Fruit fly (Drosophila melanogaster) whole organism, embryonic: ENCODE data around the gene CG9372.
A peak's percentile ranks its signal among the peaks of the same experiment; 100 is the strongest.

Experiments
- Antp ChIP-seq: fragments of 200-800 bp; sonication (Bioruptor generic); optimal IDR thresholded peaks from 3 replicates; lab custom pipeline; 2016; ENCODE audit warnings: missing biosample characterization, missing genetic modification characterization
- BtbVII ChIP-seq: fragments of 200-800 bp; sonication (Bioruptor generic); optimal IDR thresholded peaks from 3 replicates; lab custom pipeline; 2017; ENCODE audit warnings: missing biosample characterization, mild to moderate bottlenecking, missing genetic modification characterization
- CG10209 ChIP-seq: fragments of 200-800 bp; sonication (Bioruptor generic); optimal IDR thresholded peaks from 3 replicates; lab custom pipeline; 2017; ENCODE audit warnings: missing biosample characterization, mild to moderate bottlenecking, missing genetic modification characterization, missing genetic modification reagents
- CG10462 ChIP-seq: fragments of 200-800 bp; sonication (Bioruptor generic); optimal IDR thresholded peaks from 2 replicates; lab custom pipeline; 2016; ENCODE audit warnings: missing biosample characterization, missing genetic modification characterization
- CG10565 ChIP-seq: fragments of 200-800 bp; sonication (Bioruptor generic); optimal IDR thresholded peaks from 3 replicates; lab custom pipeline; 2016; ENCODE audit warnings: missing biosample characterization, mild to moderate bottlenecking, missing genetic modification characterization
- CG1233 ChIP-seq: fragments of 200-800 bp; sonication (Bioruptor generic); optimal IDR thresholded peaks from 4 replicates; lab custom pipeline; 2018; ENCODE audit warnings: missing biosample characterization, mild to moderate bottlenecking, missing genetic modification characterization
- CG14014 ChIP-seq: fragments of 200-800 bp; sonication (Bioruptor generic); IDR thresholded peaks from 2 replicates; pipeline ENCODE4 v1.3.6; 2022; ENCODE audit warnings: missing biosample characterization, missing genetic modification characterization
- CG14710 ChIP-seq: fragments of 200-800 bp; sonication (Bioruptor generic); optimal IDR thresholded peaks from 3 replicates; lab custom pipeline; 2019; ENCODE audit warnings: missing biosample characterization, mild to moderate bottlenecking, missing genetic modification characterization, moderate library complexity
- CG15601 ChIP-seq: fragments of 200-800 bp; sonication (Bioruptor generic); optimal IDR thresholded peaks from 3 replicates; lab custom pipeline; 2019; ENCODE audit warnings: missing biosample characterization, mild to moderate bottlenecking, missing genetic modification characterization, moderate library complexity
- CG15696 ChIP-seq: fragments of 200-800 bp; sonication (Bioruptor generic); optimal IDR thresholded peaks from 2 replicates; lab custom pipeline; 2019; ENCODE audit warnings: missing biosample characterization, mild to moderate bottlenecking, missing genetic modification characterization, moderate library complexity
- CG18619 ChIP-seq: fragments of 200-800 bp; sonication (Bioruptor generic); optimal IDR thresholded peaks from 3 replicates; lab custom pipeline; 2017; ENCODE audit warnings: missing biosample characterization, mild to moderate bottlenecking, missing genetic modification characterization
- CG18764 ChIP-seq: fragments of 200-800 bp; sonication (Bioruptor generic); optimal IDR thresholded peaks from 3 replicates; lab custom pipeline; 2016; ENCODE audit warnings: missing biosample characterization, missing genetic modification characterization
- CG30403 ChIP-seq: fragments of 200-800 bp; sonication (Bioruptor generic); optimal IDR thresholded peaks from 3 replicates; lab custom pipeline; 2016; ENCODE audit warnings: missing biosample characterization, missing genetic modification characterization
- CG34422 ChIP-seq: fragments of 200-800 bp; sonication (Bioruptor generic); IDR thresholded peaks from 3 replicates; pipeline ENCODE4 v1.3.6; 2022; ENCODE audit warnings: missing biosample characterization, missing genetic modification characterization
- CG4360 ChIP-seq: fragments of 200-800 bp; sonication (Bioruptor generic); IDR thresholded peaks from 2 replicates; pipeline ENCODE4 v1.3.6; 2022; ENCODE audit warnings: missing biosample characterization, missing genetic modification characterization
- CG5180 ChIP-seq: fragments of 200-800 bp; sonication (Bioruptor generic); optimal IDR thresholded peaks from 3 replicates; lab custom pipeline; 2017; ENCODE audit warnings: missing biosample characterization, missing genetic modification characterization, mild to moderate bottlenecking, moderate library complexity, missing genetic modification reagents
- CG6175 ChIP-seq: fragments of 200-800 bp; sonication (Bioruptor generic); IDR thresholded peaks from 3 replicates; pipeline ENCODE4 v1.3.6; 2022; ENCODE audit warnings: missing biosample characterization, missing genetic modification characterization
- CG6254 ChIP-seq: fragments of 200-800 bp; sonication (Bioruptor generic); optimal IDR thresholded peaks from 3 replicates; lab custom pipeline; 2017; ENCODE audit warnings: mild to moderate bottlenecking, missing biosample characterization, missing genetic modification reagents, missing genetic modification characterization
- CG6689 ChIP-seq: fragments of 200-800 bp; sonication (Bioruptor generic); IDR thresholded peaks from 2 replicates; pipeline ENCODE4 v1.3.6; 2022; ENCODE audit warnings: missing biosample characterization, missing genetic modification characterization
- CG7786 ChIP-seq: fragments of 200-800 bp; sonication (Bioruptor generic); optimal IDR thresholded peaks from 2 replicates; lab custom pipeline; 2016; ENCODE audit warnings: missing biosample characterization, missing genetic modification characterization
- CG9609 ChIP-seq: fragments of 200-800 bp; sonication (Bioruptor generic); optimal IDR thresholded peaks from 3 replicates; lab custom pipeline; 2016; ENCODE audit warnings: missing biosample characterization, missing genetic modification characterization
- CG9797 ChIP-seq: fragments of 200-800 bp; sonication (Bioruptor generic); optimal IDR thresholded peaks from 3 replicates; lab custom pipeline; 2018; ENCODE audit warnings: missing biosample characterization, mild to moderate bottlenecking, missing genetic modification characterization
- CkIIα-i1 ChIP-seq: fragments of 200-800 bp; sonication (Bioruptor generic); IDR thresholded peaks from 2 replicates; pipeline ENCODE4 v1.3.6; 2022; ENCODE audit warnings: missing biosample characterization, missing genetic modification characterization
- Hsf ChIP-seq: fragments of 200-800 bp; sonication (Bioruptor generic); optimal IDR thresholded peaks from 3 replicates; lab custom pipeline; 2016; ENCODE audit warnings: missing biosample characterization, missing genetic modification characterization
- Mrtf ChIP-seq: fragments of 200-800 bp; sonication (Bioruptor generic); IDR thresholded peaks from 3 replicates; pipeline ENCODE4 v1.3.6; 2022; ENCODE audit warnings: missing biosample characterization, missing genetic modification characterization
- Nf-YB ChIP-seq: fragments of 200-800 bp; sonication (Bioruptor generic); optimal IDR thresholded peaks from 3 replicates; lab custom pipeline; 2019; ENCODE audit warnings: missing biosample characterization, mild to moderate bottlenecking, missing genetic modification characterization, moderate library complexity
- Sry-δ ChIP-seq: fragments of 200-800 bp; sonication (Bioruptor generic); optimal IDR thresholded peaks from 2 replicates; lab custom pipeline; 2016; ENCODE audit warnings: missing biosample characterization, missing genetic modification characterization
- Taf1 ChIP-seq: fragments of 200-800 bp; sonication (Bioruptor generic); IDR thresholded peaks from 2 replicates; pipeline ENCODE4 v1.3.6; 2022; ENCODE audit warnings: missing biosample characterization, missing genetic modification characterization
- ase ChIP-seq: fragments of 200-800 bp; sonication (Bioruptor generic); IDR thresholded peaks from 3 replicates; pipeline ENCODE4 v1.3.6; 2022; ENCODE audit warnings: missing biosample characterization, missing genetic modification characterization
- btn ChIP-seq: fragments of 200-800 bp; sonication (Bioruptor generic); optimal IDR thresholded peaks from 2 replicates; lab custom pipeline; 2016; ENCODE audit warnings: missing biosample characterization, missing genetic modification characterization
- chm ChIP-seq: fragments of 200-800 bp; sonication (Bioruptor generic); IDR thresholded peaks from 2 replicates; pipeline ENCODE4 v1.3.6; 2022; ENCODE audit warnings: missing biosample characterization, missing genetic modification characterization
- crc ChIP-seq: fragments of 200-800 bp; sonication (Bioruptor generic); optimal IDR thresholded peaks from 2 replicates; lab custom pipeline; 2016; ENCODE audit warnings: missing biosample characterization, missing genetic modification characterization
- da ChIP-seq: fragments of 200-800 bp; sonication (Bioruptor generic); optimal IDR thresholded peaks from 2 replicates; lab custom pipeline; 2016; ENCODE audit warnings: missing biosample characterization, missing genetic modification characterization
- emc ChIP-seq: fragments of 200-800 bp; sonication (Bioruptor generic); optimal IDR thresholded peaks from 2 replicates; lab custom pipeline; 2016; ENCODE audit warnings: missing biosample characterization, missing genetic modification characterization
- ems ChIP-seq: fragments of 200-800 bp; sonication (Bioruptor generic); optimal IDR thresholded peaks from 3 replicates; lab custom pipeline; 2016; ENCODE audit warnings: missing biosample characterization, missing genetic modification characterization
- eyg ChIP-seq: fragments of 200-800 bp; sonication (Bioruptor generic); optimal IDR thresholded peaks from 3 replicates; lab custom pipeline; 2016; ENCODE audit warnings: missing biosample characterization, missing genetic modification characterization
- gcm ChIP-seq: fragments of 200-800 bp; sonication (Bioruptor generic); optimal IDR thresholded peaks from 2 replicates; lab custom pipeline; 2019; ENCODE audit warnings: missing biosample characterization, mild to moderate bottlenecking, missing genetic modification characterization, moderate library complexity
- gem ChIP-seq: fragments of 200-800 bp; sonication (Bioruptor generic); optimal IDR thresholded peaks from 2 replicates; lab custom pipeline; 2019; ENCODE audit warnings: missing biosample characterization, mild to moderate bottlenecking, missing genetic modification characterization, moderate library complexity
- luna ChIP-seq: fragments of 200-800 bp; sonication (Bioruptor generic); optimal IDR thresholded peaks from 2 replicates; lab custom pipeline; 2016; ENCODE audit warnings: missing biosample characterization, missing genetic modification characterization
- mld ChIP-seq: fragments of 200-800 bp; sonication (Bioruptor generic); IDR thresholded peaks from 3 replicates; pipeline ENCODE4 v1.3.6; 2022; ENCODE audit warnings: missing biosample characterization, missing genetic modification characterization; ENCODE audit not compliant: partially characterized antibody
- nerfin-1 ChIP-seq: fragments of 200-800 bp; sonication (Bioruptor generic); optimal IDR thresholded peaks from 3 replicates; lab custom pipeline; 2019; ENCODE audit warnings: missing biosample characterization, mild to moderate bottlenecking, missing genetic modification characterization, moderate library complexity
- sc ChIP-seq, 3 experiments: fragments of >200 bp in 2 of 3; fragments of 200-800 bp in 1 of 3; sonication (Bioruptor generic) in 1 of 3; optimal IDR thresholded peaks; 2 replicates in 2 of 3; 3 replicates in 1 of 3; lab custom pipeline; 2017; ENCODE audit warnings: mild to moderate bottlenecking in 1 of 3, missing biosample characterization in 1 of 3, missing genetic modification characterization in 1 of 3, missing genetic modification reagents in 1 of 3
- seq ChIP-seq: fragments of 200-800 bp; sonication (Bioruptor generic); IDR thresholded peaks from 2 replicates; pipeline ENCODE4 v1.3.6; 2022; ENCODE audit warnings: missing biosample characterization, missing genetic modification characterization
- slp2 ChIP-seq: fragments of 200-800 bp; sonication (Bioruptor generic); optimal IDR thresholded peaks from 2 replicates; lab custom pipeline; 2016; ENCODE audit warnings: missing biosample characterization, missing genetic modification characterization
- sna ChIP-seq: fragments of 200-800 bp; sonication (Bioruptor generic); IDR thresholded peaks from 2 replicates; pipeline ENCODE4 v1.3.6; 2022; ENCODE audit warnings: missing biosample characterization, missing genetic modification characterization; ENCODE audit not compliant: partially characterized antibody
- sug ChIP-seq: fragments of 200-800 bp; optimal IDR thresholded peaks from 2 replicates; lab custom pipeline; 2019; ENCODE audit warnings: missing biosample characterization, mild to moderate bottlenecking, missing genetic modification characterization, moderate library complexity
- tup ChIP-seq: fragments of 200-800 bp; sonication (Bioruptor generic); optimal IDR thresholded peaks from 2 replicates; lab custom pipeline; 2016; ENCODE audit warnings: missing biosample characterization, mild to moderate bottlenecking, missing genetic modification characterization, moderate library complexity
- twi ChIP-seq: fragments of 200-800 bp; optimal IDR thresholded peaks from 2 replicates; lab custom pipeline; 2019; ENCODE audit warnings: missing biosample characterization, mild to moderate bottlenecking, missing genetic modification characterization, moderate library complexity
- zen2 ChIP-seq: fragments of 200-800 bp; sonication (Bioruptor generic); IDR thresholded peaks from 3 replicates; pipeline ENCODE4 v1.3.6; 2022; ENCODE audit warnings: missing biosample characterization, missing genetic modification characterization; ENCODE audit not compliant: partially characterized antibody

The CG9372 gene

dm6 chr3L:19612172-19612571 is 6.2 kb downstream of the CG9372 start, which contains the start of the genes Lon and PIG-F (continued):
- TF ChIP-seq sna (GFP tag; lab: Robert Waterston, UW) = peak; percentile 62; the same call in 1 of the 2 replicates
- peak; percentile 98 for TF ChIP-seq ase
- peak; percentile 97 for TF ChIP-seq CG7786 (GFP tag; lab: Kevin White, UChicago)
- peak; percentile 98 for TF ChIP-seq CG15601
- TF ChIP-seq Mrtf = peak; percentile 98
- TF ChIP-seq CG4360 = peak; percentile 81
- TF ChIP-seq CG18764 (GFP tag; lab: Kevin White, UChicago) = peak; percentile 98
- peak; percentile 100 for TF ChIP-seq CG30403 (GFP tag; lab: Kevin White, UChicago)
- peak; percentile 94 for TF ChIP-seq crc (GFP tag; lab: Kevin White, UChicago)
- TF ChIP-seq CG9609 = peak; percentile 98
- TF ChIP-seq CG18619 (GFP tag; lab: Kevin White, UChicago) = peak; percentile 99
- peak; percentile 99 for TF ChIP-seq gcm (GFP tag; lab: Kevin White, UChicago)
- TF ChIP-seq Hsf = peak; percentile 99
- TF ChIP-seq eyg (GFP tag; lab: Kevin White, UChicago) = peak; percentile 94
- TF ChIP-seq CG10565 (GFP tag; lab: Kevin White, UChicago) = peak; percentile 96
- peak; percentile 95 for TF ChIP-seq emc
- peak; percentile 100 for TF ChIP-seq CG15696 (tag; lab: Kevin White, UChicago)
- peak; percentile 95 for TF ChIP-seq luna (GFP tag; lab: Kevin White, UChicago)
- TF ChIP-seq CG14014 = peak; percentile 99
- TF ChIP-seq tup = peak; percentile 99
- peak; percentile 94 for TF ChIP-seq chm (GFP tag; lab: Robert Waterston, UW)
- TF ChIP-seq nerfin-1 = peak; percentile 99
- peak; percentile 77 for TF ChIP-seq Sry-δ (GFP tag; lab: Kevin White, UChicago)
- peak; percentile 97 for TF ChIP-seq CG6254 (GFP tag; lab: Kevin White, UChicago)
- TF ChIP-seq twi (tag; lab: Kevin White, UChicago) = peak; percentile 99
- peak; percentile 98 for TF ChIP-seq slp2
- no peak for TF ChIP-seq zen2
- TF ChIP-seq CG34422 (GFP tag; lab: Robert Waterston, UW) = peak; percentile 99
- TF ChIP-seq CkIIα-i1 (GFP tag; lab: Robert Waterston, UW) = peak; percentile 89
- TF ChIP-seq CG5180 = peak; percentile 92
- no peak for TF ChIP-seq sc (optimal IDR thresholded peaks at IDR 0.05; lab: Kevin White, UChicago)
- peak; percentile 99 for TF ChIP-seq sc (GFP tag; optimal IDR thresholded peaks at IDR 0.05; lab: Kevin White, UChicago)
- peak; percentile 99 for TF ChIP-seq CG14710 (tag; lab: Kevin White, UChicago)
- TF ChIP-seq Antp (GFP tag; lab: Kevin White, UChicago) = peak; percentile 98
- TF ChIP-seq btn (GFP tag; lab: Kevin White, UChicago) = peak; percentile 89
- TF ChIP-seq CG10209 (GFP tag; lab: Kevin White, UChicago) = peak; percentile 99
- peak; percentile 99 for TF ChIP-seq CG10462 (GFP tag; lab: Kevin White, UChicago)
- peak; percentile 99 for TF ChIP-seq BtbVII (GFP tag; lab: Kevin White, UChicago)
- TF ChIP-seq mld (GFP tag; lab: Robert Waterston, UW) = 0 out of 3 replicates have a peak, but pooled peaks have one; percentile 15
- TF ChIP-seq Taf1 = peak; percentile 97
- peak; percentile 99 for TF ChIP-seq CG6689 (GFP tag; lab: Robert Waterston, UW)
- TF ChIP-seq sug (tag; lab: Kevin White, UChicago) = peak; percentile 99
- peak; percentile 97 for TF ChIP-seq da
- TF ChIP-seq CG1233 (GFP tag; lab: Kevin White, UChicago) = peak; percentile 99
- TF ChIP-seq Nf-YB = peak; percentile 90
- peak; percentile 97 for TF ChIP-seq CG6175 (GFP tag; lab: Robert Waterston, UW)
- TF ChIP-seq gem = peak; percentile 100
- TF ChIP-seq CG9797 (GFP tag; lab: Kevin White, UChicago) = peak; percentile 68
- peak; percentile 99 for TF ChIP-seq ems (GFP tag; lab: Kevin White, UChicago)
- peak; percentile 99 for TF ChIP-seq seq (GFP tag; lab: Robert Waterston, UW)
